Worm (Caenorhabditis elegans) whole organism, mixed stage, embryonic: ENCODE measurements around the gene ugt-41.

Source experiments
- ceh-83 ChIP-seq: fragments of 200-800 bp; sonication (Bioruptor generic); optimal IDR thresholded peaks from 2 replicates; lab custom pipeline; 2018; ENCODE audit warnings: mild to moderate bottlenecking, missing genetic modification characterization, missing compliant biosample characterization
- drap-1 ChIP-seq: fragments of 200-800 bp; sonication (Bioruptor generic); optimal IDR thresholded peaks from 3 replicates; lab custom pipeline; 2018; ENCODE audit warnings: mild to moderate bottlenecking, missing genetic modification characterization, missing compliant biosample characterization

- TF ChIP-seq ceh-83 (GFP tag; lab: Kevin White, UChicago): no peak
- no peak for TF ChIP-seq drap-1 (GFP tag; lab: Kevin White, UChicago)
These were observed 4.0 kb downstream of the ugt-41 start, which contains the start of gene str-204 for ce11 chrV:7159391-7159790.
